Fruit fly (Drosophila melanogaster): ENCODE measurements around the gene CG4911.

CG4911 gene

dm6 chr3L:9072062-9072730, 335 bp downstream of the CG4911 start (continued):
- no peak for TF ChIP-seq gce (GFP tag; IDR thresholded peaks at IDR 0.05)
- peak; percentile 2 for TF ChIP-seq CG4617 (GFP tag; optimal IDR thresholded peaks at IDR 0.05; ENCODE audit: borderline replicate concordance)
- TF ChIP-seq eyg (GFP tag; optimal IDR thresholded peaks at IDR 0.05), result no peak
- TF ChIP-seq Oaz (GFP tag; IDR thresholded peaks at IDR 0.05), result no peak
- TF ChIP-seq CG8290 (GFP tag; optimal IDR thresholded peaks at IDR 0.05), result no peak
- peak in 1 of 2 experiments; percentile 2 for TF ChIP-seq CG8290 (tag; optimal IDR thresholded peaks at IDR 0.05)
- no peak for TF ChIP-seq CG16813 (GFP tag; IDR thresholded peaks at IDR 0.05; ENCODE audit: partially characterized antibody)
- no peak for TF ChIP-seq schlank (tag; optimal IDR thresholded peaks at IDR 0.05)
- TF ChIP-seq CoRest (tag; optimal IDR thresholded peaks at IDR 0.05), result no peak
- TF ChIP-seq YL-1 (GFP tag; optimal IDR thresholded peaks at IDR 0.05), result peak; percentile 60
- no peak for TF ChIP-seq CG1602 (GFP tag; optimal IDR thresholded peaks at IDR 0.05)
- no peak for TF ChIP-seq Camta (GFP tag; optimal IDR thresholded peaks at IDR 0.05)
- TF ChIP-seq sisA (GFP tag; IDR thresholded peaks at IDR 0.05), result no peak
- TF ChIP-seq CG30020 (tag; optimal IDR thresholded peaks at IDR 0.05), result no peak
- 0 out of 2 replicates have a peak, but pooled peaks have one; percentile 31 for TF ChIP-seq CG4360 (GFP tag; IDR thresholded peaks at IDR 0.05)
- no peak for TF ChIP-seq NfI (GFP tag; optimal IDR thresholded peaks at IDR 0.05)
- no peak for TF ChIP-seq CG31441 (GFP tag; IDR thresholded peaks at IDR 0.05)
- TF ChIP-seq mld (GFP tag; IDR thresholded peaks at IDR 0.05; ENCODE audit: partially characterized antibody), result no peak
- TF ChIP-seq cwo (GFP tag; optimal IDR thresholded peaks at IDR 0.05), result no peak
- no peak for TF ChIP-seq crp (GFP tag; optimal IDR thresholded peaks at IDR 0.05)
- TF ChIP-seq gro (GFP tag; optimal IDR thresholded peaks at IDR 0.05), result no peak
- no peak for TF ChIP-seq repo (GFP tag; optimal IDR thresholded peaks at IDR 0.05)
- peak; percentile 4 for TF ChIP-seq sug (tag; optimal IDR thresholded peaks at IDR 0.05)
- TF ChIP-seq MTF-1 (GFP tag; optimal IDR thresholded peaks at IDR 0.05; ENCODE audit: borderline replicate concordance), result no peak
- no peak for TF ChIP-seq CG10959 (GFP tag; IDR thresholded peaks at IDR 0.05)
- TF ChIP-seq rib (GFP tag; IDR thresholded peaks at IDR 0.05), result no peak
- no peak for TF ChIP-seq CG8359 (GFP tag; optimal IDR thresholded peaks at IDR 0.05; ENCODE audit: borderline replicate concordance)
- TF ChIP-seq ATbp (GFP tag; optimal IDR thresholded peaks at IDR 0.05), result no peak
- TF ChIP-seq caup (GFP tag; optimal IDR thresholded peaks at IDR 0.05; ENCODE audit: severe bottlenecking), result no peak
- TF ChIP-seq slbo (GFP tag; IDR thresholded peaks at IDR 0.05), result no peak
- TF ChIP-seq Meics (GFP tag; optimal IDR thresholded peaks at IDR 0.05), result no peak
- TF ChIP-seq sd (tag; optimal IDR thresholded peaks at IDR 0.05), result peak; percentile 12
- no peak for TF ChIP-seq zen2 (GFP tag; IDR thresholded peaks at IDR 0.05; ENCODE audit: partially characterized antibody)
- no peak for TF ChIP-seq CG2678 (tag; optimal IDR thresholded peaks at IDR 0.05)
- no peak for TF ChIP-seq CG31388 (GFP tag; optimal IDR thresholded peaks at IDR 0.05)
- peak; percentile 41 for TF ChIP-seq mirr (GFP tag; optimal IDR thresholded peaks at IDR 0.05)
- no peak for TF ChIP-seq CG10147 (GFP tag; optimal IDR thresholded peaks at IDR 0.05)
- TF ChIP-seq CG4820 (GFP tag; optimal IDR thresholded peaks at IDR 0.05), result no peak
- no peak for TF ChIP-seq ftz-f1 (GFP tag; optimal IDR thresholded peaks at IDR 0.05)
- no peak for TF ChIP-seq CG17612 (GFP tag; IDR thresholded peaks at IDR 0.05)
- TF ChIP-seq Abd-B (GFP tag; optimal IDR thresholded peaks at IDR 0.05), result no peak
- no peak for TF ChIP-seq HLH4C (GFP tag; IDR thresholded peaks at IDR 0.05; ENCODE audit: partially characterized antibody)
- TF ChIP-seq dmrt11E (tag; optimal IDR thresholded peaks at IDR 0.05), result no peak
